Worm (Caenorhabditis elegans): ENCODE results near the gene hmg-12.

DNA sequence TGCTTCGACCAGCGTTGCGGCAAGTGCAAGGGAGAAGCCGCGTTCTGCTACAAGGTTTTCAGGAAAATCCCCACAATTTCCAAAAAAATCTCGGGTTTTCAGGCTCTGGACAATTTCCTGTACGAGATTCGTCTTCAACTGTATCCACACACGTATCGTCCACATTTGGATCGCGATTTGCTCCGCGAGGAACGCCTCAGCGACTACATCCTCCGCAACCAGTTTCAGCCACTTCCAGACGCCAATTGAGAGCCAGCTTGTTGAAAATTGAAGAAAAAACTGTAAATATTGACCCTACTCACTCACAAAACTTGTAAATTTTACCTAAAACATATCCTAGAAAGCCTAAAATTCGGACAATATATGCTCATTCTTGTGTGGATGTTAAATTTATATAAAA is 48.5 kb downstream of the hmg-12 start:
- TF ChIP-seq tbx-2 (tag; optimal IDR thresholded peaks at IDR 0.05) (no peak), ceh-9 (tag; optimal IDR thresholded peaks at IDR 0.05) (no peak), unc-39 (tag; optimal IDR thresholded peaks at IDR 0.05) (no peak), skn-1 (tag; optimal IDR thresholded peaks at IDR 0.05) (no peak), elt-2 (tag; optimal IDR thresholded peaks at IDR 0.05) (no peak), ztf-11 (tag; optimal IDR thresholded peaks at IDR 0.05) (no peak), unc-62 (GFP tag; optimal IDR thresholded peaks at IDR 0.05) (no peak), nhr-77 (tag; optimal IDR thresholded peaks at IDR 0.05) (no peak), zag-1 (tag; optimal IDR thresholded peaks at IDR 0.05) (no peak)
